Worm (Caenorhabditis elegans) whole organism, L3 larva: Measurements from ENCODE around the gene R03H10.4.

Source experiments
- egl-27 ChIP-seq: sonication (generic microtip); optimal IDR thresholded peaks from 4 replicates; lab custom pipeline; 2017; ENCODE audit warnings: missing biosample characterization, missing genetic modification reagents, missing genetic modification characterization
- snpc-4 ChIP-seq: fragments of 150-350 bp; optimal IDR thresholded peaks from 2 replicates; lab custom pipeline; 2014; ENCODE audit warnings: missing biosample characterization, missing genetic modification characterization

DNA sequence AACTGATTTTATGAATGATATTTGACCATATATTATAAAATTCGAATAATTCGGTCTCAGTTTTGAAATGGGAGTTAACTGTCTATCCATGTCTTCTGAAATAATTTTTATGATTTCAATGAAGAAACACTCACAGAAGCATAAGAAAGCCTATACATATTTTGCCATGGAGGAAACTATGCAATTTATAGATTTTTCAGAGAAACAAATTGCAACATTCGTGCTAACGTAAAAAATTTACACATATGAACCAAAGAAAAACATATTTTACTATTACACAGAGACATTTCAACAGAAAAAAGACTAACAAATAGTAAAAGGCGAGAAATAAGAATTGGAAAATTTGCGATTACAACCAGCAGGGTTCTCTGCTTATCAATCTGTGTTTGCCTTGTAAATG lies 10.5 kb upstream of the R03H10.4 start, which contains the start of gene R03H10.7:
- TF ChIP-seq egl-27 (tag; lab: Kevin White, UChicago): no peak
- TF ChIP-seq snpc-4 (tag; lab: Kevin White, UChicago): no peak
